Worm (Caenorhabditis elegans): ENCODE data around the gene F26A1.4.

DNA sequence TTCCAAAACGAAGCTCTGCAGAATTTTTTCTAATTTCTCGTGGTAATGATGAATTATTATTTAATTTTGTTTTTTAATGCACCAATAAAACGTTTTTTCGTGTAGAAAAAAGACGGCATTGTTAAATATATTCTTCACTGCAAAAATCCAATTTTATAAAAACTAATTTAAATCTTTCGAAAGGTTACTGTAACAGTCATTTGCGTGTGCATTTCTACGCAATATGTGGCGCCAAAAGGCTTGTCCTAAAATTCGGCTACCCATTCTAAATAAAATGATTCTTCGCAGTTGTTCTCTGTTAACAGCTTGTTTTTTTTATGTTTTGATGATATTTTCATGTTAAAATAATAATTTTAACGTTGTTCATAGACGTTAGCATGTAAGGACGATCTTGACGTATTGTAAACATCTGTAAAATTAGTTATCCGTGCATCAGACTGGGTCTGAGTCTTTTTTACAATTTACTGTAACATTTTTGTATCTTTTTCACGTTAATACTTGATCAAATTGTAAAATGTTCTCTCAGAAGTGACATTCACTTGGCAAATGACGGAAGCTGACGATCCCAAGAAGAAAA lies 24.7 kb upstream of the F26A1.4 start, which contains the start of gene mip-1:
- no peak for TF ChIP-seq flt-1 (GFP tag; IDR thresholded peaks at IDR 0.05)
- TF ChIP-seq ama-1 (optimal IDR thresholded peaks at IDR 0.05) = no peak
- no peak for TF ChIP-seq scrt-1 (GFP tag; IDR thresholded peaks at IDR 0.05)
- no peak for TF ChIP-seq B0310.2 (tag; optimal IDR thresholded peaks at IDR 0.05)
- TF ChIP-seq tbx-37 (GFP tag; conservative IDR thresholded peaks at IDR 0.05) = no peak
- no peak for TF ChIP-seq tbx-11 (GFP tag; IDR thresholded peaks at IDR 0.05)
- no peak for TF ChIP-seq sea-1 (GFP tag; conservative IDR thresholded peaks at IDR 0.05)
- TF ChIP-seq ceh-13 (GFP tag; optimal IDR thresholded peaks at IDR 0.05) = no peak
- TF ChIP-seq hmbx-1 (tag; optimal IDR thresholded peaks at IDR 0.05) = no peak
- no peak for TF ChIP-seq ceh-36 (tag; optimal IDR thresholded peaks at IDR 0.05)
- no peak for TF ChIP-seq ets-7 (tag; optimal IDR thresholded peaks at IDR 0.05)
- TF ChIP-seq hmg-4 (GFP tag; optimal IDR thresholded peaks at IDR 0.05) = no peak
- no peak for TF ChIP-seq aly-1 (tag; optimal IDR thresholded peaks at IDR 0.05)
- no peak for TF ChIP-seq hnd-1 (tag; optimal IDR thresholded peaks at IDR 0.05)
